Worm (Caenorhabditis elegans) whole organism, dauer: ENCODE measurements around the gene str-61.

Source experiments
- unc-62 ChIP-seq: sonication (generic microtip); optimal IDR thresholded peaks from 2 replicates; lab custom pipeline; 2017; ENCODE audit warnings: missing biosample characterization, missing genetic modification reagents, missing genetic modification characterization

str-61 gene

ce11 chrV:16629600-16629999 lies 41.5 kb downstream of the str-61 start, which contains the start of gene srd-21:
TSS of gene srd-21 (plus strand) at chrV:16629900.
- TF ChIP-seq unc-62 = no peak

ce11 chrV:16628991-16629390 lies 42.1 kb downstream of the str-61 start, which contains the start of gene W06G6.2:
TSS of gene W06G6.2 (plus strand) at chrV:16629291.
- no peak for TF ChIP-seq unc-62

- no peak for TF ChIP-seq unc-62
These were observed 43.1 kb downstream of the str-61 start, which contains the start of gene oac-53 for ce11 chrV:16627962-16628361. TSS of gene oac-53 (minus strand) at chrV:16627970.

ce11 chrV:16622754-16623261 lies 48.3 kb downstream of the str-61 start, which contains the start of gene Y70C5A.2:
TSS of gene Y70C5A.2 (minus strand) at chrV:16623211.
- TF ChIP-seq unc-62 = no peak

- no peak for TF ChIP-seq unc-62
These were observed 49.2 kb downstream of the str-61 start for ce11 chrV:16621894-16622293.

- no peak for TF ChIP-seq unc-62
These were observed 50.2 kb downstream of the str-61 start, which contains the start of gene Y70C5A.3 for ce11 chrV:16620874-16621273. TSS of gene Y70C5A.3 (minus strand) at chrV:16620923.
